Worm (Caenorhabditis elegans) whole organism, L4 larva: ENCODE data around the gene JC8.16.

Source experiments
- F26F4.8 ChIP-seq: fragments of 200-800 bp; sonication (Bioruptor generic); conservative IDR thresholded peaks from 2 replicates; pipeline ENCODE4 v1.3.6; 2022; ENCODE audit warnings: missing genetic modification characterization, missing compliant biosample characterization
- F49E8.2 ChIP-seq: sonication (generic microtip); optimal IDR thresholded peaks from 2 replicates; lab custom pipeline; 2016; ENCODE audit warnings: missing compliant biosample characterization, mild to moderate bottlenecking, missing genetic modification characterization, borderline replicate concordance
- R02D3.7 ChIP-seq: fragments of 150-350 bp; sonication (generic microtip); optimal IDR thresholded peaks from 3 replicates; lab custom pipeline; 2014; ENCODE audit warnings: missing biosample characterization, missing genetic modification characterization
- T20F7.1 ChIP-seq: fragments of 200-800 bp; sonication (Bioruptor generic); optimal IDR thresholded peaks from 2 replicates; lab custom pipeline; 2018; ENCODE audit warnings: mild to moderate bottlenecking, missing genetic modification characterization, missing compliant biosample characterization
- Y48G9A.11 ChIP-seq: fragments of 200-800 bp; sonication (Bioruptor generic); IDR thresholded peaks from 2 replicates; pipeline ENCODE4 v1.3.6; 2022; ENCODE audit warnings: missing genetic modification reagents, missing genetic modification characterization, missing compliant biosample characterization
- ZK337.2 ChIP-seq: fragments of 200-800 bp; sonication (Bioruptor generic); IDR thresholded peaks from 2 replicates; pipeline ENCODE4 v1.3.6; 2022; ENCODE audit warnings: missing genetic modification reagents, missing genetic modification characterization, missing compliant biosample characterization
- ZK546.5 ChIP-seq, 2 experiments: sonication (generic microtip); optimal IDR thresholded peaks; 2 replicates each; lab custom pipeline; 2017; ENCODE audit warnings: missing biosample characterization in 2 of 2, missing genetic modification characterization in 2 of 2
- aha-1 ChIP-seq: fragments of 150-350 bp; peaks from one replicate; lab custom pipeline; 2014; ENCODE audit warnings: missing biosample characterization, missing genetic modification characterization
- aly-2 ChIP-seq: sonication (generic microtip); optimal IDR thresholded peaks from 2 replicates; lab custom pipeline; 2018; ENCODE audit warnings: missing biosample characterization, missing genetic modification characterization
- arid-1 ChIP-seq: fragments of 200-800 bp; sonication (Bioruptor generic); conservative IDR thresholded peaks from 2 replicates; pipeline ENCODE4 v1.3.6; 2022; ENCODE audit warnings: missing genetic modification reagents, missing genetic modification characterization, missing compliant biosample characterization
- ceh-32 ChIP-seq: sonication (generic microtip); optimal IDR thresholded peaks from 2 replicates; lab custom pipeline; 2016; ENCODE audit warnings: mild to moderate bottlenecking, missing genetic modification characterization, missing compliant biosample characterization; ENCODE audit not compliant: poor library complexity
- ceh-44 ChIP-seq: fragments of 200-800 bp; sonication (Bioruptor generic); IDR thresholded peaks from 2 replicates; pipeline ENCODE4 v1.3.6; 2022; ENCODE audit warnings: missing genetic modification reagents, missing genetic modification characterization, missing compliant biosample characterization
- ceh-62 ChIP-seq: sonication (generic microtip); optimal IDR thresholded peaks from 2 replicates; lab custom pipeline; 2017; ENCODE audit warnings: missing biosample characterization, missing genetic modification characterization
- ceh-82 ChIP-seq: sonication (generic microtip); optimal IDR thresholded peaks from 2 replicates; lab custom pipeline; 2017; ENCODE audit warnings: missing biosample characterization, missing genetic modification characterization
- ctbp-1 ChIP-seq: fragments of 200-800 bp; sonication (Bioruptor generic); IDR thresholded peaks from 2 replicates; pipeline ENCODE4 v1.3.6; 2022; ENCODE audit warnings: missing genetic modification reagents, missing genetic modification characterization, missing compliant biosample characterization
- daf-12 ChIP-seq: fragments of 150-350 bp; optimal IDR thresholded peaks from 2 replicates; lab custom pipeline; 2014; ENCODE audit warnings: missing biosample characterization, missing genetic modification reagents, missing genetic modification characterization
- daf-19 ChIP-seq: fragments of 200-800 bp; sonication (Bioruptor generic); conservative IDR thresholded peaks from 2 replicates; pipeline ENCODE4 v1.3.6; 2022; ENCODE audit warnings: missing genetic modification characterization, missing compliant biosample characterization
- dpl-1 ChIP-seq: fragments of 150-350 bp; optimal IDR thresholded peaks from 2 replicates; lab custom pipeline; 2014; ENCODE audit warnings: missing biosample characterization, missing genetic modification reagents, missing genetic modification characterization
- dve-1 ChIP-seq: sonication (generic microtip); optimal IDR thresholded peaks from 2 replicates; lab custom pipeline; 2017; ENCODE audit warnings: antibody characterized with exemption, mild to moderate bottlenecking, missing genetic modification characterization, missing compliant biosample characterization; ENCODE audit not compliant: insufficient read depth
- hif-1 ChIP-seq, 2 experiments: sonication (generic microtip); optimal IDR thresholded peaks; 2 replicates each; lab custom pipeline; 2016 to 2017; ENCODE audit warnings: missing compliant biosample characterization in 2 of 2, missing genetic modification characterization in 2 of 2, missing genetic modification reagents in 2 of 2, missing genotype in 2 of 2, mild to moderate bottlenecking in 1 of 2
- jun-1 ChIP-seq: fragments of 150-350 bp; optimal IDR thresholded peaks from 2 replicates; lab custom pipeline; 2014; ENCODE audit warnings: missing biosample characterization, missing genetic modification reagents, missing genetic modification characterization
- lim-7 ChIP-seq: fragments of 200-800 bp; sonication (Bioruptor generic); IDR thresholded peaks from 2 replicates; pipeline ENCODE4 v1.3.6; 2022; ENCODE audit warnings: missing genetic modification characterization, missing compliant biosample characterization
- lin-29 ChIP-seq: fragments of 200-800 bp; sonication (Bioruptor generic); IDR thresholded peaks from 2 replicates; pipeline ENCODE4 v1.3.6; 2022; ENCODE audit warnings: missing genetic modification reagents, missing genetic modification characterization, missing compliant biosample characterization
- lin-38 ChIP-seq: fragments of 200-800 bp; sonication (Bioruptor generic); IDR thresholded peaks from 2 replicates; pipeline ENCODE4 v1.3.6; 2022; ENCODE audit warnings: missing genetic modification reagents, missing genetic modification characterization, missing compliant biosample characterization
- lin-39 ChIP-seq: fragments of 150-350 bp; optimal IDR thresholded peaks from 2 replicates; lab custom pipeline; 2014; ENCODE audit warnings: missing biosample characterization, missing genetic modification reagents, missing genetic modification characterization
- lsy-2 ChIP-seq, 2 experiments: fragments of 150-350 bp in 1 of 2; sonication (generic microtip) in 1 of 2; optimal IDR thresholded peaks; 2 replicates each; lab custom pipeline; 2014 to 2017; ENCODE audit warnings: missing biosample characterization in 2 of 2, missing genetic modification characterization in 2 of 2
- madf-5 ChIP-seq, 2 experiments: fragments of 200-800 bp; sonication (Bioruptor generic); IDR thresholded peaks; 2 replicates each; pipeline ENCODE4 v1.3.6; 2022; ENCODE audit warnings: missing compliant biosample characterization in 2 of 2, missing genetic modification characterization in 2 of 2
- madf-9 ChIP-seq: fragments of 200-800 bp; sonication (Bioruptor generic); conservative IDR thresholded peaks from 2 replicates; pipeline ENCODE4 v1.3.6; 2022; ENCODE audit warnings: missing genetic modification reagents, missing genetic modification characterization, missing compliant biosample characterization
- mep-1 ChIP-seq: fragments of 150-350 bp; sonication (generic microtip); optimal IDR thresholded peaks from 3 replicates; lab custom pipeline; 2014; ENCODE audit warnings: missing biosample characterization, missing genetic modification characterization
- mes-2 ChIP-seq: sonication (generic microtip); optimal IDR thresholded peaks from 2 replicates; lab custom pipeline; 2016; ENCODE audit warnings: missing genotype, mild to moderate bottlenecking, missing genetic modification characterization, missing compliant biosample characterization; ENCODE audit not compliant: poor library complexity, severe bottlenecking
- mxl-3 ChIP-seq: fragments of 200-800 bp; sonication (Bioruptor generic); optimal IDR thresholded peaks from 2 replicates; lab custom pipeline; 2018; ENCODE audit warnings: mild to moderate bottlenecking, missing genetic modification characterization, missing compliant biosample characterization
- nhr-11 ChIP-seq: fragments of 150-350 bp; optimal IDR thresholded peaks from 2 replicates; lab custom pipeline; 2014; ENCODE audit warnings: missing biosample characterization, missing genetic modification characterization
- nhr-111 ChIP-seq: fragments of 200-800 bp; sonication (Bioruptor generic); optimal IDR thresholded peaks from 2 replicates; lab custom pipeline; 2018; ENCODE audit warnings: mild to moderate bottlenecking, missing genetic modification characterization, missing compliant biosample characterization
- nhr-25 ChIP-seq: sonication (generic microtip); optimal IDR thresholded peaks from 2 replicates; lab custom pipeline; 2017; ENCODE audit warnings: missing genetic modification characterization, mild to moderate bottlenecking, missing compliant biosample characterization, antibody characterized with exemption, moderate library complexity, borderline replicate concordance; ENCODE audit not compliant: insufficient read depth
- nhr-28 ChIP-seq: fragments of 150-350 bp; optimal IDR thresholded peaks from 2 replicates; lab custom pipeline; 2014; ENCODE audit warnings: missing biosample characterization, missing genetic modification characterization
- nhr-41 ChIP-seq: fragments of 200-800 bp; sonication (Bioruptor generic); IDR thresholded peaks from 2 replicates; pipeline ENCODE4 v1.3.6; 2022; ENCODE audit warnings: missing genetic modification reagents, missing genetic modification characterization, missing compliant biosample characterization
- nhr-42 ChIP-seq: fragments of 200-800 bp; sonication (Bioruptor generic); IDR thresholded peaks from 2 replicates; pipeline ENCODE4 v1.3.6; 2022; ENCODE audit warnings: missing genetic modification characterization, missing compliant biosample characterization
- nhr-76 ChIP-seq: fragments of 150-350 bp; optimal IDR thresholded peaks from 2 replicates; lab custom pipeline; 2014; ENCODE audit warnings: missing biosample characterization, missing genetic modification characterization
- php-3 ChIP-seq: fragments of 200-800 bp; sonication (Bioruptor generic); IDR thresholded peaks from 2 replicates; pipeline ENCODE4 v1.3.6; 2022; ENCODE audit warnings: missing genetic modification reagents, missing genetic modification characterization, missing compliant biosample characterization
- pqm-1 ChIP-seq: sonication (generic microtip); optimal IDR thresholded peaks from 2 replicates; lab custom pipeline; 2017; ENCODE audit warnings: missing biosample characterization, missing genetic modification characterization
- saeg-2 ChIP-seq: fragments of 200-800 bp; sonication (Bioruptor generic); IDR thresholded peaks from 2 replicates; pipeline ENCODE4 v1.3.6; 2022; ENCODE audit warnings: missing genetic modification reagents, missing genetic modification characterization, missing compliant biosample characterization
- sdz-12 ChIP-seq: fragments of 200-800 bp; sonication (Bioruptor generic); optimal IDR thresholded peaks from 2 replicates; lab custom pipeline; 2018; ENCODE audit warnings: mild to moderate bottlenecking, missing genetic modification characterization, missing compliant biosample characterization
- snpc-1.2 ChIP-seq: fragments of 200-800 bp; sonication (Bioruptor generic); IDR thresholded peaks from 2 replicates; pipeline ENCODE4 v1.3.6; 2022; ENCODE audit warnings: missing genetic modification reagents, missing genetic modification characterization, missing compliant biosample characterization
- tra-1 ChIP-seq: fragments of 200-800 bp; sonication (Bioruptor generic); IDR thresholded peaks from 2 replicates; pipeline ENCODE4 v1.3.6; 2022; ENCODE audit warnings: missing genetic modification reagents, missing genetic modification characterization, missing compliant biosample characterization
- vab-7 ChIP-seq: fragments of 200-800 bp; sonication (Bioruptor generic); IDR thresholded peaks from 2 replicates; pipeline ENCODE4 v1.3.6; 2022; ENCODE audit warnings: missing genetic modification reagents, missing genetic modification characterization, missing compliant biosample characterization
- zag-1 ChIP-seq: fragments of 150-350 bp; optimal IDR thresholded peaks from 2 replicates; lab custom pipeline; 2014; ENCODE audit warnings: missing biosample characterization, missing genetic modification characterization

Gene JC8.16

ce11 chrIV:13289321-13289720, 30.3 kb downstream of the JC8.16 start, which contains the start of gene Y67H2A.10:
TSS of gene Y67H2A.10 (minus strand) at chrIV:13289504.
- TF ChIP-seq lsy-2 (tag; optimal IDR thresholded peaks at IDR 0.05; lab: Kevin White, UChicago) (peak in 1 of 2 experiments; percentile 45), php-3 (GFP tag; lab: Robert Waterston, UW) (no peak), dpl-1 (peak; percentile 44), jun-1 (no peak), daf-12 (tag; lab: Kevin White, UChicago) (no peak), nhr-28 (no peak), mep-1 (tag; lab: Kevin White, UChicago) (peak; percentile 11), lin-39 (tag; lab: Kevin White, UChicago) (no peak), zag-1 (tag; lab: Kevin White, UChicago) (no peak), aly-2 (tag; lab: Kevin White, UChicago) (no peak), nhr-111 (GFP tag; lab: Kevin White, UChicago) (no peak), nhr-25 (tag; lab: Kevin White, UChicago) (no peak), saeg-2 (GFP tag; lab: Robert Waterston, UW) (no peak), ctbp-1 (no peak), pqm-1 (tag; lab: Kevin White, UChicago) (no peak), lin-38 (GFP tag; lab: Robert Waterston, UW) (peak; percentile 37; the same call in 1 of the 2 replicates), mes-2 (peak; percentile 90), vab-7 (GFP tag; lab: Robert Waterston, UW) (no peak), madf-5 (GFP tag; IDR thresholded peaks at IDR 0.05; lab: Robert Waterston, UW) (no peak), ceh-82 (no peak), aha-1 (tag; lab: Kevin White, UChicago) (peak; percentile 31), dve-1 (tag; lab: Kevin White, UChicago) (peak; percentile 8), snpc-1.2 (no peak), hif-1 (tag; optimal IDR thresholded peaks at IDR 0.05; lab: Kevin White, UChicago) (peak in 1 of 2 experiments; percentile 64), daf-19 (GFP tag; lab: Robert Waterston, UW) (no peak)

ce11 chrIV:13290239-13290638, 31.3 kb downstream of the JC8.16 start:
- TF ChIP-seq lim-7 = no peak
- 0 out of 2 replicates have a peak, but pooled peaks have one; percentile 7 for TF ChIP-seq snpc-1.2
- TF ChIP-seq nhr-76 (tag; lab: Kevin White, UChicago) = no peak
- TF ChIP-seq T20F7.1 = no peak
- TF ChIP-seq madf-9 (GFP tag; lab: Robert Waterston, UW) = no peak
- no peak for TF ChIP-seq aha-1 (tag; lab: Kevin White, UChicago)
- TF ChIP-seq, all 104 proteins: peak for 1

DNA sequence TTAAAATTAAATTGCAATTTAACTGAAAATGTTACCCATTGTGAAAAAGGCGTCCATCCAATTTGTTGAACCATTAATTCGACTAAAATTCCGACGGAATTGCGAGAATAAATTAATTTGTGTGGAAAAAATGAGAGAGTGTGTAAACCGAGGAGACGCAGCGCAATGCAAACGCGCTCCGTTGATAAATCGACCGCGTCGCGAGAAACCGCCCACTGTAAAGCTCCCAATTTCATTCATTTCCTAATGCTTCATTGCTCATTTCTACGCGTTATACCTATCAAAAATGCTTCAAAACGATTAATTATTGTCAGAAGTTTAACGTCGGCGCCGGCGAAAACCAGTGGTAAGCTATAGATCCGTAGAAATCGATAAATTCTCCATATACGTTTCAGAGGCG, 38.8 kb downstream of the JC8.16 start, which contains the start of the genes Y67H2A.2 and micu-1:
TSS of gene Y67H2A.2 (minus strand) at position 74 of the 400 bp plus-strand sequence.
TSS of gene micu-1 (plus strand) at position 181 of the 400 bp plus-strand sequence.
- TF ChIP-seq ceh-82 (no peak), php-3 (GFP tag; lab: Robert Waterston, UW) (no peak), sdz-12 (GFP tag; lab: Kevin White, UChicago) (no peak), R02D3.7 (tag; lab: Kevin White, UChicago) (no peak), lim-7 (no peak), F49E8.2 (tag; lab: Kevin White, UChicago) (no peak), F26F4.8 (GFP tag; lab: Robert Waterston, UW) (no peak), ceh-32 (tag; lab: Kevin White, UChicago) (no peak), Y48G9A.11 (no peak), pqm-1 (tag; lab: Kevin White, UChicago) (no peak), nhr-11 (tag; lab: Kevin White, UChicago) (no peak), aha-1 (tag; lab: Kevin White, UChicago) (peak; percentile 98), ceh-62 (tag; lab: Kevin White, UChicago) (no peak), mxl-3 (GFP tag; lab: Kevin White, UChicago) (peak; percentile 38), tra-1 (no peak), nhr-42 (GFP tag; lab: Robert Waterston, UW) (no peak), nhr-41 (GFP tag; lab: Robert Waterston, UW) (no peak), ZK546.5 (tag; optimal IDR thresholded peaks at IDR 0.05; lab: Kevin White, UChicago) (no peak), T20F7.1 (no peak), ctbp-1 (0 out of 2 replicates have a peak, but pooled peaks have one; percentile 42), lin-29 (GFP tag; lab: Robert Waterston, UW) (no peak), lsy-2 (tag; optimal IDR thresholded peaks at IDR 0.05; lab: Kevin White, UChicago) (peak; percentile 38 to 73), mep-1 (tag; lab: Kevin White, UChicago) (peak; percentile 57), arid-1 (GFP tag; lab: Robert Waterston, UW) (no peak), ZK337.2 (GFP tag; lab: Robert Waterston, UW) (no peak), ceh-44 (GFP tag; lab: Robert Waterston, UW) (0 out of 2 replicates have a peak, but pooled peaks have one; percentile 42), jun-1 (no peak), mes-2 (peak; percentile 83)
